Fruit fly (Drosophila melanogaster) whole organism, embryonic: ENCODE measurements around the gene IntS10.
A peak's percentile ranks its signal among the peaks of the same experiment; 100 is the strongest.

Source experiments
- Adf1 ChIP-seq: fragments of 200-800 bp; sonication (Bioruptor generic); IDR thresholded peaks from 2 replicates; pipeline ENCODE4 v1.3.6; 2022; ENCODE audit warnings: missing biosample characterization, missing genetic modification characterization
- Atf-2 ChIP-seq: fragments of 200-800 bp; sonication (Bioruptor generic); optimal IDR thresholded peaks from 2 replicates; lab custom pipeline; 2016; ENCODE audit warnings: missing biosample characterization, missing genetic modification characterization
- CG10366 ChIP-seq: fragments of 200-800 bp; sonication (Bioruptor generic); IDR thresholded peaks from 2 replicates; pipeline ENCODE4 v1.3.6; 2022; ENCODE audit warnings: missing biosample characterization, missing genetic modification characterization
- CG11504 ChIP-seq: fragments of 200-800 bp; sonication (Bioruptor generic); optimal IDR thresholded peaks from 3 replicates; lab custom pipeline; 2019; ENCODE audit warnings: missing biosample characterization, mild to moderate bottlenecking, missing genetic modification characterization, moderate library complexity
- CG12769 ChIP-seq: fragments of 200-800 bp; sonication (Bioruptor generic); optimal IDR thresholded peaks from 2 replicates; lab custom pipeline; 2019; ENCODE audit warnings: missing biosample characterization, mild to moderate bottlenecking, missing genetic modification characterization, moderate library complexity
- CG13123 ChIP-seq: fragments of 200-800 bp; sonication (Bioruptor generic); optimal IDR thresholded peaks from 2 replicates; lab custom pipeline; 2016; ENCODE audit warnings: missing biosample characterization, missing genetic modification characterization
- CG13775 ChIP-seq: fragments of 200-800 bp; sonication (Bioruptor generic); optimal IDR thresholded peaks from 3 replicates; lab custom pipeline; 2017; ENCODE audit warnings: missing biosample characterization, mild to moderate bottlenecking, missing genetic modification characterization
- CG14710 ChIP-seq: fragments of 200-800 bp; sonication (Bioruptor generic); optimal IDR thresholded peaks from 3 replicates; lab custom pipeline; 2019; ENCODE audit warnings: missing biosample characterization, mild to moderate bottlenecking, missing genetic modification characterization, moderate library complexity
- CG14860 ChIP-seq: fragments of 200-800 bp; sonication (Bioruptor generic); IDR thresholded peaks from 3 replicates; pipeline ENCODE4 v1.3.6; 2022; ENCODE audit warnings: missing biosample characterization, missing genetic modification characterization; ENCODE audit not compliant: partially characterized antibody
- CG16815 ChIP-seq: fragments of 200-800 bp; sonication (Bioruptor generic); optimal IDR thresholded peaks from 3 replicates; lab custom pipeline; 2017; ENCODE audit warnings: missing biosample characterization, mild to moderate bottlenecking, missing genetic modification characterization
- CG17328 ChIP-seq: fragments of 200-800 bp; sonication (Bioruptor generic); IDR thresholded peaks from 2 replicates; pipeline ENCODE4 v1.3.6; 2022; ENCODE audit warnings: missing biosample characterization, missing genetic modification characterization
- CG1832 ChIP-seq: fragments of 200-800 bp; sonication (Bioruptor generic); optimal IDR thresholded peaks from 2 replicates; lab custom pipeline; 2017; ENCODE audit warnings: missing biosample characterization, mild to moderate bottlenecking, missing genetic modification characterization, inconsistent platforms
- CG2712 ChIP-seq: fragments of 200-800 bp; optimal IDR thresholded peaks from 3 replicates; lab custom pipeline; 2019; ENCODE audit warnings: missing biosample characterization, mild to moderate bottlenecking, missing genetic modification characterization, moderate library complexity
- CG32767 ChIP-seq: fragments of 200-800 bp; sonication (Bioruptor generic); IDR thresholded peaks from 2 replicates; pipeline ENCODE4 v1.3.6; 2022; ENCODE audit warnings: missing biosample characterization, missing genetic modification characterization
- CG4424 ChIP-seq: fragments of 200-800 bp; sonication (Bioruptor generic); optimal IDR thresholded peaks from 3 replicates; lab custom pipeline; 2016; ENCODE audit warnings: missing biosample characterization, missing genetic modification characterization
- CG4707 ChIP-seq: fragments of 200-800 bp; sonication (Bioruptor generic); optimal IDR thresholded peaks from 2 replicates; lab custom pipeline; 2018; ENCODE audit warnings: missing biosample characterization, mild to moderate bottlenecking, missing genetic modification characterization, moderate library complexity
- CG6175 ChIP-seq: fragments of 200-800 bp; sonication (Bioruptor generic); IDR thresholded peaks from 3 replicates; pipeline ENCODE4 v1.3.6; 2022; ENCODE audit warnings: missing biosample characterization, missing genetic modification characterization
- CG6689 ChIP-seq: fragments of 200-800 bp; sonication (Bioruptor generic); IDR thresholded peaks from 2 replicates; pipeline ENCODE4 v1.3.6; 2022; ENCODE audit warnings: missing biosample characterization, missing genetic modification characterization
- CG6854 ChIP-seq: fragments of 200-800 bp; sonication (Bioruptor generic); optimal IDR thresholded peaks from 3 replicates; lab custom pipeline; 2017; ENCODE audit warnings: missing biosample characterization, mild to moderate bottlenecking, missing genetic modification characterization
- CG8388 ChIP-seq: fragments of 200-800 bp; sonication (Bioruptor generic); optimal IDR thresholded peaks from 2 replicates; lab custom pipeline; 2019; ENCODE audit warnings: missing biosample characterization, mild to moderate bottlenecking, missing genetic modification characterization, moderate library complexity
- CG9797 ChIP-seq: fragments of 200-800 bp; sonication (Bioruptor generic); optimal IDR thresholded peaks from 3 replicates; lab custom pipeline; 2018; ENCODE audit warnings: missing biosample characterization, mild to moderate bottlenecking, missing genetic modification characterization
- Dek ChIP-seq: fragments of 200-800 bp; sonication (Bioruptor generic); optimal IDR thresholded peaks from 3 replicates; lab custom pipeline; 2019; ENCODE audit warnings: missing biosample characterization, mild to moderate bottlenecking, missing genetic modification characterization, moderate library complexity
- Doc2 ChIP-seq: fragments of 200-800 bp; sonication (Bioruptor generic); IDR thresholded peaks from 2 replicates; pipeline ENCODE4 v1.3.6; 2022; ENCODE audit warnings: missing biosample characterization, missing genetic modification characterization
- Doc3 ChIP-seq: fragments of 200-800 bp; sonication (Bioruptor generic); IDR thresholded peaks from 3 replicates; pipeline ENCODE4 v1.3.6; 2022; ENCODE audit warnings: missing biosample characterization, missing genetic modification characterization; ENCODE audit not compliant: partially characterized antibody
- Dp ChIP-seq: fragments of 200-800 bp; sonication (Bioruptor generic); optimal IDR thresholded peaks from 2 replicates; lab custom pipeline; 2018; ENCODE audit warnings: missing biosample characterization, mild to moderate bottlenecking, missing genetic modification characterization, moderate library complexity
- ERR ChIP-seq: fragments of 200-800 bp; sonication (Bioruptor generic); optimal IDR thresholded peaks from 2 replicates; lab custom pipeline; 2016; ENCODE audit warnings: missing biosample characterization, missing genetic modification characterization
- Elba2 ChIP-seq: fragments of 200-800 bp; sonication (Bioruptor generic); optimal IDR thresholded peaks from 3 replicates; lab custom pipeline; 2016; ENCODE audit warnings: missing biosample characterization, missing genetic modification characterization
- Ets65A ChIP-seq: fragments of 200-800 bp; sonication (Bioruptor generic); peaks from one replicate; lab custom pipeline; 2016; ENCODE audit warnings: missing biosample characterization, missing genetic modification characterization
- Lim3 ChIP-seq: fragments of 200-800 bp; sonication (Bioruptor generic); IDR thresholded peaks from 2 replicates; pipeline ENCODE4 v1.3.6; 2022; ENCODE audit warnings: missing biosample characterization, missing genetic modification characterization
- Lpt ChIP-seq: fragments of >200 bp; optimal IDR thresholded peaks from 2 replicates; lab custom pipeline; 2018; ENCODE audit warnings: missing biosample characterization, missing genetic modification characterization
- Mrtf ChIP-seq: fragments of 200-800 bp; sonication (Bioruptor generic); IDR thresholded peaks from 3 replicates; pipeline ENCODE4 v1.3.6; 2022; ENCODE audit warnings: missing biosample characterization, missing genetic modification characterization
- Myb ChIP-seq: fragments of 200-800 bp; sonication (Bioruptor generic); optimal IDR thresholded peaks from 2 replicates; lab custom pipeline; 2016; ENCODE audit warnings: missing biosample characterization, missing genetic modification characterization
- Nf-YB ChIP-seq: fragments of 200-800 bp; sonication (Bioruptor generic); optimal IDR thresholded peaks from 3 replicates; lab custom pipeline; 2019; ENCODE audit warnings: missing biosample characterization, mild to moderate bottlenecking, missing genetic modification characterization, moderate library complexity
- Nf-YC ChIP-seq: fragments of 200-800 bp; optimal IDR thresholded peaks from 3 replicates; lab custom pipeline; 2019; ENCODE audit warnings: missing biosample characterization, mild to moderate bottlenecking, missing genetic modification characterization, moderate library complexity
- PHDP ChIP-seq: fragments of 200-800 bp; sonication (Bioruptor generic); optimal IDR thresholded peaks from 3 replicates; lab custom pipeline; 2018; ENCODE audit warnings: missing biosample characterization, mild to moderate bottlenecking, missing genetic modification characterization, moderate library complexity
- Side ChIP-seq: fragments of 200-800 bp; sonication (Bioruptor generic); optimal IDR thresholded peaks from 2 replicates; lab custom pipeline; 2016; ENCODE audit warnings: missing biosample characterization, missing genetic modification characterization
- Sry-β ChIP-seq: fragments of 200-800 bp; sonication (Bioruptor generic); optimal IDR thresholded peaks from 2 replicates; lab custom pipeline; 2018; ENCODE audit warnings: missing biosample characterization, mild to moderate bottlenecking, missing genetic modification characterization, moderate library complexity
- caup ChIP-seq: fragments of 200-800 bp; sonication (Bioruptor generic); optimal IDR thresholded peaks from 3 replicates; lab custom pipeline; 2017; ENCODE audit warnings: missing biosample characterization, mild to moderate bottlenecking, missing genetic modification characterization, moderate library complexity; ENCODE audit not compliant: severe bottlenecking
- dati ChIP-seq: fragments of 200-800 bp; sonication (Bioruptor generic); IDR thresholded peaks from 2 replicates; pipeline ENCODE4 v1.3.6; 2022; ENCODE audit warnings: missing biosample characterization, missing genetic modification characterization
- dpn ChIP-seq, 2 experiments: fragments of 200-800 bp; sonication (Bioruptor generic); optimal IDR thresholded peaks; 3 replicates each; lab custom pipeline; 2016; ENCODE audit warnings: missing biosample characterization in 2 of 2, missing genetic modification characterization in 2 of 2
- eyg ChIP-seq: fragments of 200-800 bp; sonication (Bioruptor generic); optimal IDR thresholded peaks from 3 replicates; lab custom pipeline; 2016; ENCODE audit warnings: missing biosample characterization, missing genetic modification characterization
- fd96Cb ChIP-seq: fragments of 200-800 bp; sonication (Bioruptor generic); optimal IDR thresholded peaks from 2 replicates; lab custom pipeline; 2018; ENCODE audit warnings: missing biosample characterization, mild to moderate bottlenecking, missing genetic modification characterization, moderate library complexity
- ftz-f1 ChIP-seq: fragments of 200-800 bp; sonication (Bioruptor generic); optimal IDR thresholded peaks from 2 replicates; lab custom pipeline; 2016; ENCODE audit warnings: missing biosample characterization, missing genetic modification characterization
- nmo ChIP-seq: fragments of 200-800 bp; sonication (Bioruptor generic); optimal IDR thresholded peaks from 2 replicates; lab custom pipeline; 2018; ENCODE audit warnings: missing biosample characterization, mild to moderate bottlenecking, missing genetic modification characterization, moderate library complexity
- otp ChIP-seq: fragments of 200-800 bp; sonication (Bioruptor generic); IDR thresholded peaks from 3 replicates; pipeline ENCODE4, ENCODE4 v1.3.6; 2022; ENCODE audit warnings: missing biosample characterization, missing genetic modification characterization
- tll ChIP-seq, 2 experiments: fragments of 200-800 bp in 1 of 2; fragments of >200 bp in 1 of 2; sonication (Bioruptor generic) in 1 of 2; optimal IDR thresholded peaks; 2 replicates each; lab custom pipeline; 2017 to 2019; ENCODE audit warnings: missing biosample characterization in 2 of 2, missing genetic modification characterization in 2 of 2, mild to moderate bottlenecking in 1 of 2, moderate library complexity in 1 of 2
- trh ChIP-seq: fragments of 200-800 bp; sonication (Bioruptor generic); optimal IDR thresholded peaks from 2 replicates; lab custom pipeline; 2016; ENCODE audit warnings: missing biosample characterization, missing genetic modification characterization
- unpg ChIP-seq: fragments of 200-800 bp; sonication (Bioruptor generic); optimal IDR thresholded peaks from 3 replicates; lab custom pipeline; 2018; ENCODE audit warnings: missing biosample characterization, mild to moderate bottlenecking, missing genetic modification characterization, moderate library complexity
- usp ChIP-seq: fragments of >200 bp; optimal IDR thresholded peaks from 2 replicates; lab custom pipeline; 2017; ENCODE audit warnings: missing biosample characterization, missing genetic modification characterization
- zfh1 ChIP-seq: fragments of 200-800 bp; sonication (Bioruptor generic); IDR thresholded peaks from 3 replicates; pipeline ENCODE4 v1.3.6; 2022; ENCODE audit warnings: missing biosample characterization, missing genetic modification characterization

IntS10 gene

DNA sequence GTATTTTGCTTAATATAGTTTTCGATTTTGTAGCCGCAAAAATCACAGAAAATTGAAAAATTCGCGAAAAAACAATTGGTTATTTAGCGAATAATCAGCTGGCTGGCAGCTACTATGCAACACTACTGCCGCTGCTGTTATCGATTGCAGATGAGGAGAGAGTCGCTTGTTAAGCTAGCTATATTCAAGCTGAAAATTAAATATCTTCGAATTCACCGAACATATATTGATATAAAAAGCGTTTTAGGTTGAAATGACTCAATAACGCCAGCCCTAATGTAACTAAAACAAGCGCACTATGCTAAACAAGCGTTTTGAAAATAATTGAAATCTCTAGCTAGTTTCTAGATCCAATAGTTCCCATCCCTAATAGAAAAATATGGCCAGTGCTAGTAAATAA, at the start of gene IntS10, which contains the start of the genes CG32264 and ntc (continued):
- TF ChIP-seq CG6854 (GFP tag; lab: Kevin White, UChicago): no peak
- peak; percentile 52 for TF ChIP-seq CG8388 (GFP tag; lab: Kevin White, UChicago)
- peak; percentile 56; the same call in 1 of the 3 replicates for TF ChIP-seq Doc3 (GFP tag; lab: Robert Waterston, UW)
- TF ChIP-seq tll (GFP tag; optimal IDR thresholded peaks at IDR 0.05; lab: Kevin White, UChicago): peak in 1 of 2 experiments; percentile 16
- peak; percentile 73 for TF ChIP-seq Myb (GFP tag; lab: Kevin White, UChicago)
- no peak for TF ChIP-seq Lpt (GFP tag; lab: Kevin White, UChicago)
- peak; percentile 54 for TF ChIP-seq ERR (GFP tag; lab: Kevin White, UChicago)
- peak; percentile 64 for TF ChIP-seq CG16815 (GFP tag; lab: Kevin White, UChicago)
- TF ChIP-seq Doc2 (GFP tag; lab: Robert Waterston, UW): no peak
- no peak for TF ChIP-seq otp
- TF ChIP-seq fd96Cb (tag; lab: Kevin White, UChicago): peak; percentile 7
- peak; percentile 82 for TF ChIP-seq Side (GFP tag; lab: Kevin White, UChicago)
- TF ChIP-seq Dp (GFP tag; lab: Kevin White, UChicago): peak; percentile 24
- no peak for TF ChIP-seq ftz-f1 (GFP tag; lab: Kevin White, UChicago)
- peak; percentile 31 for TF ChIP-seq Elba2 (GFP tag; lab: Kevin White, UChicago)
- peak; percentile 68 for TF ChIP-seq CG14710 (tag; lab: Kevin White, UChicago)
- TF ChIP-seq CG6689 (GFP tag; lab: Robert Waterston, UW): peak; percentile 31; the same call in 1 of the 2 replicates
- TF ChIP-seq CG4424 (GFP tag; lab: Kevin White, UChicago): peak; percentile 55
- no peak for TF ChIP-seq CG9797 (GFP tag; lab: Kevin White, UChicago)
- TF ChIP-seq dpn (GFP tag; optimal IDR thresholded peaks at IDR 0.05; lab: Kevin White, UChicago): peak; percentile 81 to 82
- TF ChIP-seq Ets65A (GFP tag; lab: Kevin White, UChicago): peak; percentile 97
- peak; percentile 25; the same call in 1 of the 2 replicates for TF ChIP-seq Adf1 (GFP tag; lab: Robert Waterston, UW)
- peak; percentile 62 for TF ChIP-seq eyg (GFP tag; lab: Kevin White, UChicago)
- TF ChIP-seq Nf-YB (GFP tag; lab: Kevin White, UChicago): peak; percentile 30
- TF ChIP-seq CG12769 (tag; lab: Kevin White, UChicago): peak; percentile 49
- no peak for TF ChIP-seq CG1832 (GFP tag; lab: Kevin White, UChicago)
- TF ChIP-seq trh (GFP tag; lab: Kevin White, UChicago): no peak
- peak; percentile 52 for TF ChIP-seq CG2712 (tag; lab: Kevin White, UChicago)
- 0 out of 3 replicates have a peak, but pooled peaks have one; percentile 25 for TF ChIP-seq zfh1
- no peak for TF ChIP-seq CG14860 (GFP tag; lab: Robert Waterston, UW)
- TF ChIP-seq Sry-β (GFP tag; lab: Kevin White, UChicago): peak; percentile 92
- TF ChIP-seq Nf-YC (tag; lab: Kevin White, UChicago): peak; percentile 16
- peak; percentile 66 for TF ChIP-seq Dek (tag; lab: Kevin White, UChicago)
- TF ChIP-seq CG10366: 0 out of 2 replicates have a peak, but pooled peaks have one; percentile 25
- TF ChIP-seq Mrtf (GFP tag; lab: Robert Waterston, UW): 0 out of 3 replicates have a peak, but pooled peaks have one; percentile 29
- TF ChIP-seq caup: peak; percentile 77
- TF ChIP-seq CG6175: no peak
- peak; percentile 66 for TF ChIP-seq PHDP (tag; lab: Kevin White, UChicago)
- TF ChIP-seq CG13123 (GFP tag; lab: Kevin White, UChicago): peak; percentile 0
- peak; percentile 76 for TF ChIP-seq CG13775 (GFP tag; lab: Kevin White, UChicago)
- TF ChIP-seq nmo (GFP tag; lab: Kevin White, UChicago): peak; percentile 86
- no peak for TF ChIP-seq usp (GFP tag; lab: Kevin White, UChicago)
- peak; percentile 55 for TF ChIP-seq unpg (GFP tag; lab: Kevin White, UChicago)
- no peak for TF ChIP-seq dati (GFP tag; lab: Robert Waterston, UW)
- TF ChIP-seq CG11504: no peak
- no peak for TF ChIP-seq CG4707 (GFP tag; lab: Kevin White, UChicago)
- TF ChIP-seq CG17328 (GFP tag; lab: Robert Waterston, UW): no peak
- no peak for TF ChIP-seq Lim3 (GFP tag; lab: Robert Waterston, UW)
- no peak for TF ChIP-seq CG32767 (GFP tag; lab: Robert Waterston, UW)
- peak; percentile 49 for TF ChIP-seq Atf-2
